Fruit fly (Drosophila melanogaster) whole organism, embryonic: ENCODE measurements around the gene CG18473.
A peak's percentile ranks its signal among the peaks of the same experiment; 100 is the strongest.

ENCODE experiments used
- Antp ChIP-seq: fragments of 200-800 bp; sonication (Bioruptor generic); optimal IDR thresholded peaks from 3 replicates; lab custom pipeline; 2016; ENCODE audit warnings: missing biosample characterization, missing genetic modification characterization
- CG10565 ChIP-seq: fragments of 200-800 bp; sonication (Bioruptor generic); optimal IDR thresholded peaks from 3 replicates; lab custom pipeline; 2016; ENCODE audit warnings: missing biosample characterization, mild to moderate bottlenecking, missing genetic modification characterization
- CG11085 ChIP-seq: fragments of 200-800 bp; sonication (Bioruptor generic); IDR thresholded peaks from 2 replicates; pipeline ENCODE4 v1.3.6; 2022; ENCODE audit warnings: missing biosample characterization, missing genetic modification characterization
- CG11504 ChIP-seq: fragments of 200-800 bp; sonication (Bioruptor generic); optimal IDR thresholded peaks from 3 replicates; lab custom pipeline; 2019; ENCODE audit warnings: missing biosample characterization, mild to moderate bottlenecking, missing genetic modification characterization, moderate library complexity
- CG12155 ChIP-seq: fragments of 200-800 bp; sonication (Bioruptor generic); optimal IDR thresholded peaks from 3 replicates; lab custom pipeline; 2016; ENCODE audit warnings: missing biosample characterization, missing genetic modification characterization
- CG14860 ChIP-seq: fragments of 200-800 bp; sonication (Bioruptor generic); IDR thresholded peaks from 3 replicates; pipeline ENCODE4 v1.3.6; 2022; ENCODE audit warnings: missing biosample characterization, missing genetic modification characterization; ENCODE audit not compliant: partially characterized antibody
- CG1603 ChIP-seq: fragments of 200-800 bp; sonication (Bioruptor generic); optimal IDR thresholded peaks from 2 replicates; lab custom pipeline; 2019; ENCODE audit warnings: missing biosample characterization, mild to moderate bottlenecking, missing genetic modification characterization, moderate library complexity
- CG16815 ChIP-seq: fragments of 200-800 bp; sonication (Bioruptor generic); optimal IDR thresholded peaks from 3 replicates; lab custom pipeline; 2017; ENCODE audit warnings: missing biosample characterization, mild to moderate bottlenecking, missing genetic modification characterization
- CG17361 ChIP-seq: fragments of 200-800 bp; sonication (Bioruptor generic); IDR thresholded peaks from 3 replicates; pipeline ENCODE4 v1.3.6; 2022; ENCODE audit warnings: missing biosample characterization, missing genetic modification characterization
- CG17829 ChIP-seq: fragments of 200-800 bp; optimal IDR thresholded peaks from 2 replicates; lab custom pipeline; 2019; ENCODE audit warnings: missing biosample characterization, mild to moderate bottlenecking, missing genetic modification characterization, moderate library complexity
- CG18599 ChIP-seq: fragments of 200-800 bp; sonication (Bioruptor generic); optimal IDR thresholded peaks from 3 replicates; lab custom pipeline; 2017; ENCODE audit warnings: missing biosample characterization, missing genetic modification characterization, mild to moderate bottlenecking, moderate library complexity, missing genetic modification reagents
- CG2712 ChIP-seq: fragments of 200-800 bp; optimal IDR thresholded peaks from 3 replicates; lab custom pipeline; 2019; ENCODE audit warnings: missing biosample characterization, mild to moderate bottlenecking, missing genetic modification characterization, moderate library complexity
- CG30403 ChIP-seq: fragments of 200-800 bp; sonication (Bioruptor generic); optimal IDR thresholded peaks from 3 replicates; lab custom pipeline; 2016; ENCODE audit warnings: missing biosample characterization, missing genetic modification characterization
- CG30431 ChIP-seq: fragments of 200-800 bp; sonication (Bioruptor generic); optimal IDR thresholded peaks from 2 replicates; lab custom pipeline; 2017; ENCODE audit warnings: missing biosample characterization, missing genetic modification characterization
- CG31365 ChIP-seq: fragments of 200-800 bp; sonication (Bioruptor generic); optimal IDR thresholded peaks from 2 replicates; lab custom pipeline; 2018; ENCODE audit warnings: missing biosample characterization, mild to moderate bottlenecking, missing genetic modification characterization
- CG32767 ChIP-seq: fragments of 200-800 bp; sonication (Bioruptor generic); IDR thresholded peaks from 2 replicates; pipeline ENCODE4 v1.3.6; 2022; ENCODE audit warnings: missing biosample characterization, missing genetic modification characterization
- CG34224 ChIP-seq: fragments of 200-800 bp; sonication (Bioruptor generic); IDR thresholded peaks from 3 replicates; pipeline ENCODE4 v1.3.6; 2022; ENCODE audit warnings: missing biosample characterization, missing genetic modification characterization; ENCODE audit not compliant: partially characterized antibody
- CG4282 ChIP-seq: fragments of 200-800 bp; sonication (Bioruptor generic); optimal IDR thresholded peaks from 2 replicates; lab custom pipeline; 2016; ENCODE audit warnings: missing biosample characterization, missing genetic modification characterization
- CG5953 ChIP-seq: fragments of 200-800 bp; sonication (Bioruptor generic); IDR thresholded peaks from 2 replicates; pipeline ENCODE4 v1.3.6; 2022; ENCODE audit warnings: missing biosample characterization, missing genetic modification characterization
- CG6175 ChIP-seq: fragments of 200-800 bp; sonication (Bioruptor generic); IDR thresholded peaks from 3 replicates; pipeline ENCODE4 v1.3.6; 2022; ENCODE audit warnings: missing biosample characterization, missing genetic modification characterization
- CG6272 ChIP-seq: fragments of 200-800 bp; sonication (Bioruptor generic); IDR thresholded peaks from 2 replicates; pipeline ENCODE4 v1.3.6; 2022; ENCODE audit warnings: missing biosample characterization, missing genetic modification characterization
- CG6765 ChIP-seq: fragments of 200-800 bp; sonication (Bioruptor generic); optimal IDR thresholded peaks from 3 replicates; lab custom pipeline; 2017; ENCODE audit warnings: missing biosample characterization, mild to moderate bottlenecking, missing genetic modification characterization
- CG7839 ChIP-seq: fragments of 200-800 bp; sonication (Bioruptor generic); optimal IDR thresholded peaks from 3 replicates; lab custom pipeline; 2018; ENCODE audit warnings: missing biosample characterization, mild to moderate bottlenecking, missing genetic modification characterization, moderate library complexity
- CG8089 ChIP-seq: fragments of 200-800 bp; sonication (Bioruptor generic); optimal IDR thresholded peaks from 3 replicates; lab custom pipeline; 2016; ENCODE audit warnings: missing biosample characterization, missing genetic modification characterization
- CG8281 ChIP-seq: fragments of 200-800 bp; sonication (Bioruptor generic); optimal IDR thresholded peaks from 2 replicates; lab custom pipeline; 2018; ENCODE audit warnings: missing biosample characterization, mild to moderate bottlenecking, missing genetic modification characterization, moderate library complexity
- CG8944 ChIP-seq: fragments of 200-800 bp; sonication (Bioruptor generic); optimal IDR thresholded peaks from 3 replicates; lab custom pipeline; 2016; ENCODE audit warnings: missing biosample characterization, missing genetic modification characterization
- Camta ChIP-seq: fragments of 200-800 bp; sonication (Bioruptor generic); optimal IDR thresholded peaks from 2 replicates; lab custom pipeline; 2016; ENCODE audit warnings: missing biosample characterization, missing genetic modification characterization
- Gug ChIP-seq: fragments of 200-800 bp; sonication (Bioruptor generic); IDR thresholded peaks from 4 replicates; pipeline ENCODE4 v1.3.6; 2022; ENCODE audit warnings: missing biosample characterization, missing genetic modification characterization
- HLHmδ ChIP-seq: fragments of 200-800 bp; sonication (Bioruptor generic); optimal IDR thresholded peaks from 2 replicates; lab custom pipeline; 2018; ENCODE audit warnings: missing biosample characterization, mild to moderate bottlenecking, missing genetic modification characterization, moderate library complexity
- Hr78 ChIP-seq, 2 experiments: fragments of 200-800 bp in 1 of 2; fragments of >200 bp in 1 of 2; sonication (Bioruptor generic) in 1 of 2; optimal IDR thresholded peaks; 2 replicates each; lab custom pipeline; 2017 to 2019; ENCODE audit warnings: missing biosample characterization in 2 of 2, missing genetic modification characterization in 2 of 2, mild to moderate bottlenecking in 1 of 2, moderate library complexity in 1 of 2
- Mrtf ChIP-seq: fragments of 200-800 bp; sonication (Bioruptor generic); IDR thresholded peaks from 3 replicates; pipeline ENCODE4 v1.3.6; 2022; ENCODE audit warnings: missing biosample characterization, missing genetic modification characterization
- YL-1 ChIP-seq: fragments of 200-800 bp; sonication (Bioruptor generic); optimal IDR thresholded peaks from 3 replicates; lab custom pipeline; 2017; ENCODE audit warnings: missing biosample characterization, mild to moderate bottlenecking, missing genetic modification characterization
- btn ChIP-seq: fragments of 200-800 bp; sonication (Bioruptor generic); optimal IDR thresholded peaks from 2 replicates; lab custom pipeline; 2016; ENCODE audit warnings: missing biosample characterization, missing genetic modification characterization
- ems ChIP-seq: fragments of 200-800 bp; sonication (Bioruptor generic); optimal IDR thresholded peaks from 3 replicates; lab custom pipeline; 2016; ENCODE audit warnings: missing biosample characterization, missing genetic modification characterization
- exex ChIP-seq: fragments of 200-800 bp; sonication (Bioruptor generic); optimal IDR thresholded peaks from 4 replicates; lab custom pipeline; 2018; ENCODE audit warnings: missing biosample characterization, mild to moderate bottlenecking, missing genetic modification characterization, moderate library complexity
- gem ChIP-seq: fragments of 200-800 bp; sonication (Bioruptor generic); optimal IDR thresholded peaks from 2 replicates; lab custom pipeline; 2019; ENCODE audit warnings: missing biosample characterization, mild to moderate bottlenecking, missing genetic modification characterization, moderate library complexity
- luna ChIP-seq: fragments of 200-800 bp; sonication (Bioruptor generic); optimal IDR thresholded peaks from 2 replicates; lab custom pipeline; 2016; ENCODE audit warnings: missing biosample characterization, missing genetic modification characterization
- nmo ChIP-seq: fragments of 200-800 bp; sonication (Bioruptor generic); optimal IDR thresholded peaks from 2 replicates; lab custom pipeline; 2018; ENCODE audit warnings: missing biosample characterization, mild to moderate bottlenecking, missing genetic modification characterization, moderate library complexity
- org-1 ChIP-seq: fragments of 200-800 bp; sonication (Bioruptor generic); optimal IDR thresholded peaks from 2 replicates; lab custom pipeline; 2017; ENCODE audit warnings: missing biosample characterization, missing genetic modification characterization
- pnt ChIP-seq: fragments of 200-800 bp; sonication (Bioruptor generic); optimal IDR thresholded peaks from 3 replicates; lab custom pipeline; 2016; ENCODE audit warnings: missing biosample characterization, missing genetic modification characterization
- prd ChIP-seq, 3 experiments: fragments of >200 bp in 2 of 3; fragments of 200-800 bp in 1 of 3; sonication (Bioruptor generic) in 1 of 3; optimal IDR thresholded peaks in 2 of 3; IDR thresholded peaks in 1 of 3; 2 replicates in 2 of 3; 3 replicates in 1 of 3; pipeline versions ENCODE4 v1.3.6 to Lab custom; 2017 to 2022; ENCODE audit warnings: missing biosample characterization in 1 of 3, missing genetic modification characterization in 1 of 3
- rib ChIP-seq: fragments of 200-800 bp; sonication (Bioruptor generic); IDR thresholded peaks from 2 replicates; pipeline ENCODE4 v1.3.6; 2022; ENCODE audit warnings: missing biosample characterization, missing genetic modification characterization
- sqz ChIP-seq: fragments of 200-800 bp; sonication (Bioruptor generic); optimal IDR thresholded peaks from 3 replicates; lab custom pipeline; 2018; ENCODE audit warnings: missing biosample characterization, mild to moderate bottlenecking, missing genetic modification characterization
- sr ChIP-seq: fragments of 200-800 bp; sonication (Bioruptor generic); IDR thresholded peaks from 3 replicates; pipeline ENCODE4 v1.3.6; 2022; ENCODE audit warnings: missing biosample characterization, missing genetic modification characterization
- toy ChIP-seq: fragments of 200-800 bp; sonication (Bioruptor generic); IDR thresholded peaks from 2 replicates; pipeline ENCODE4 v1.3.6; 2022; ENCODE audit warnings: missing biosample characterization, missing genetic modification characterization
- trem ChIP-seq: fragments of 200-800 bp; optimal IDR thresholded peaks from 3 replicates; lab custom pipeline; 2019; ENCODE audit warnings: missing biosample characterization, mild to moderate bottlenecking, missing genetic modification characterization, moderate library complexity
- unc-4 ChIP-seq: fragments of 200-800 bp; sonication (Bioruptor generic); IDR thresholded peaks from 2 replicates; pipeline ENCODE4 v1.3.6; 2022; ENCODE audit warnings: missing biosample characterization, missing genetic modification characterization; ENCODE audit not compliant: partially characterized antibody
- vvl ChIP-seq: fragments of 200-800 bp; sonication (Bioruptor generic); IDR thresholded peaks from 2 replicates; pipeline ENCODE4 v1.3.6; 2022; ENCODE audit warnings: missing biosample characterization, missing genetic modification characterization
- wor ChIP-seq: fragments of 200-800 bp; sonication (Bioruptor generic); IDR thresholded peaks from 2 replicates; pipeline ENCODE4 v1.3.6; 2022; ENCODE audit warnings: missing biosample characterization, missing genetic modification characterization
- zen ChIP-seq: fragments of 200-800 bp; sonication (Bioruptor generic); optimal IDR thresholded peaks from 3 replicates; lab custom pipeline; 2018; ENCODE audit warnings: missing biosample characterization, mild to moderate bottlenecking, missing genetic modification characterization, moderate library complexity

Gene CG18473

dm6 chr3R:9404104-9404512, 41.0 kb downstream of the CG18473 start, which contains the start of the genes CG9356, BBIP1 and CG8135 (continued):
- TF ChIP-seq CG6175 (GFP tag; lab: Robert Waterston, UW) (no peak), pnt (GFP tag; lab: Kevin White, UChicago) (peak; percentile 67), CG8944 (GFP tag; lab: Kevin White, UChicago) (peak; percentile 85), luna (GFP tag; lab: Kevin White, UChicago) (peak; percentile 39), CG11085 (no peak), zen (tag; lab: Kevin White, UChicago) (peak; percentile 79), Camta (GFP tag; lab: Kevin White, UChicago) (peak; percentile 71), org-1 (GFP tag; lab: Kevin White, UChicago) (no peak), ems (GFP tag; lab: Kevin White, UChicago) (peak; percentile 80), CG8281 (tag; lab: Kevin White, UChicago) (no peak), sr (peak; percentile 58; the same call in 1 of the 3 replicates), nmo (GFP tag; lab: Kevin White, UChicago) (peak; percentile 81), CG8089 (GFP tag; lab: Kevin White, UChicago) (peak; percentile 53), CG18599 (GFP tag; lab: Kevin White, UChicago) (peak; percentile 66), CG6765 (peak; percentile 44), CG12155 (GFP tag; lab: Kevin White, UChicago) (peak; percentile 81), CG34224 (no peak), unc-4 (peak; percentile 57; the same call in 1 of the 2 replicates), vvl (GFP tag; lab: Robert Waterston, UW) (peak; percentile 87), CG17829 (tag; lab: Kevin White, UChicago) (peak; percentile 78), HLHmδ (no peak), toy (GFP tag; lab: Robert Waterston, UW) (no peak), CG32767 (GFP tag; lab: Robert Waterston, UW) (no peak), btn (GFP tag; lab: Kevin White, UChicago) (peak; percentile 63), CG11504 (tag; lab: Kevin White, UChicago) (no peak), YL-1 (GFP tag; lab: Kevin White, UChicago) (peak; percentile 96), Gug (GFP tag; lab: Robert Waterston, UW) (peak; percentile 35; the same call in 2 of the 4 replicates), Hr78 (GFP tag; optimal IDR thresholded peaks at IDR 0.05; lab: Kevin White, UChicago) (no peak), CG10565 (GFP tag; lab: Kevin White, UChicago) (no peak), CG4282 (peak; percentile 79), Antp (GFP tag; lab: Kevin White, UChicago) (peak; percentile 73), CG14860 (GFP tag; lab: Robert Waterston, UW) (no peak), CG5953 (GFP tag; lab: Robert Waterston, UW) (peak; percentile 51; the same call in 1 of the 2 replicates), prd (optimal IDR thresholded peaks at IDR 0.05; lab: Kevin White, UChicago) (no peak), prd (GFP tag; IDR thresholded peaks at IDR 0.05; lab: Robert Waterston, UW) (peak; percentile 83), trem (peak; percentile 100), CG1603 (tag; lab: Kevin White, UChicago) (peak; percentile 85), CG30431 (GFP tag; lab: Kevin White, UChicago) (no peak), CG7839 (no peak), gem (tag; lab: Kevin White, UChicago) (no peak), CG16815 (GFP tag; lab: Kevin White, UChicago) (peak; percentile 21), CG2712 (tag; lab: Kevin White, UChicago) (peak; percentile 79), Mrtf (no peak), CG30403 (GFP tag; lab: Kevin White, UChicago) (peak; percentile 84), CG17361 (GFP tag; lab: Robert Waterston, UW) (no peak; the same call in 1 of the 3 replicates), sqz (GFP tag; lab: Kevin White, UChicago) (peak; percentile 81), wor (GFP tag; lab: Robert Waterston, UW) (peak; percentile 35; the same call in 1 of the 2 replicates), rib (GFP tag; lab: Robert Waterston, UW) (no peak), exex (tag; lab: Kevin White, UChicago) (no peak), CG31365 (no peak), CG6272 (peak; percentile 38; the same call in 1 of the 2 replicates)
